Worm (Caenorhabditis elegans) whole organism, L3 larva: ENCODE measurements around the gene tcl-2.

ENCODE experiments used
- elt-3 ChIP-seq, 3 experiments: fragments of 150-350 bp in 1 of 3; sonication (generic microtip) in 2 of 3; optimal IDR thresholded peaks; 2 replicates in 2 of 3; 4 replicates in 1 of 3; lab custom pipeline; 2014 to 2017; ENCODE audit warnings: missing biosample characterization in 3 of 3, missing genetic modification characterization in 3 of 3
- fkh-10 ChIP-seq: sonication (generic microtip); optimal IDR thresholded peaks from 2 replicates; lab custom pipeline; 2017; ENCODE audit warnings: missing biosample characterization, missing genetic modification reagents, missing genetic modification characterization
- nhr-25 ChIP-seq: sonication (generic microtip); optimal IDR thresholded peaks from 2 replicates; lab custom pipeline; 2017; ENCODE audit warnings: missing biosample characterization, missing genetic modification characterization

ce11 chrIV:194442-194841 is 15.6 kb downstream of the tcl-2 start, which contains the start of gene csn-3:
- no peak for TF ChIP-seq nhr-25 (tag; lab: Kevin White, UChicago)
- TF ChIP-seq fkh-10: no peak
- TF ChIP-seq elt-3 (tag; optimal IDR thresholded peaks at IDR 0.05; lab: Kevin White, UChicago): no peak
